Worm (Caenorhabditis elegans) whole organism, midembryonic: ENCODE measurements around the gene col-85.

Experiments
- T22C8.4 ChIP-seq: fragments of 200-800 bp; sonication (Bioruptor generic); IDR thresholded peaks from 2 replicates; pipeline ENCODE4 v1.3.6; 2022; ENCODE audit warnings: missing genetic modification characterization, missing compliant biosample characterization
- cog-1 ChIP-seq: sonication (generic microtip); optimal IDR thresholded peaks from 2 replicates; lab custom pipeline; 2016; ENCODE audit warnings: missing genetic modification characterization, missing compliant biosample characterization
- flt-1 ChIP-seq: fragments of 200-800 bp; sonication (Bioruptor generic); IDR thresholded peaks from 2 replicates; pipeline ENCODE4 v1.3.6; 2022; ENCODE audit warnings: missing genetic modification characterization, missing compliant biosample characterization
- klf-2 ChIP-seq: fragments of 200-800 bp; sonication (Bioruptor generic); conservative IDR thresholded peaks from 2 replicates; pipeline ENCODE4 v1.3.6; 2022; ENCODE audit warnings: missing genetic modification reagents, missing genetic modification characterization, missing compliant biosample characterization
- med-1 ChIP-seq: sonication (generic microtip); optimal IDR thresholded peaks from 2 replicates; lab custom pipeline; 2017; ENCODE audit warnings: missing genetic modification characterization, mild to moderate bottlenecking, missing compliant biosample characterization, antibody characterized with exemption, missing genetic modification reagents; ENCODE audit not compliant: insufficient read depth
- ref-1 ChIP-seq: fragments of 200-800 bp; sonication (Bioruptor generic); conservative IDR thresholded peaks from 2 replicates; pipeline ENCODE4 v1.3.6; 2022; ENCODE audit warnings: missing genetic modification reagents, missing genetic modification characterization, missing compliant biosample characterization
- tab-1 ChIP-seq: fragments of 200-800 bp; sonication (Bioruptor generic); IDR thresholded peaks from 2 replicates; pipeline ENCODE4 v1.3.6; 2022; ENCODE audit warnings: missing genetic modification characterization, missing compliant biosample characterization
- ztf-23 ChIP-seq: fragments of 200-800 bp; sonication (Bioruptor generic); IDR thresholded peaks from 2 replicates; pipeline ENCODE4 v1.3.6; 2022; ENCODE audit warnings: missing genetic modification reagents, missing genetic modification characterization, missing compliant biosample characterization
- ztf-29 ChIP-seq: fragments of 200-800 bp; sonication (Bioruptor generic); IDR thresholded peaks from 2 replicates; pipeline ENCODE4 v1.3.6; 2022; ENCODE audit warnings: missing genetic modification reagents, missing genetic modification characterization, missing compliant biosample characterization

Gene col-85

ce11 chrII:12452754-12453352, 42.0 kb downstream of the col-85 start, which contains the start of the genes sre-35 and sre-33:
Gene sre-35, minus strand, starts transcription at chrII:12452854.
Gene sre-33, plus strand, starts transcription at chrII:12453302.
- TF ChIP-seq T22C8.4 (GFP tag; lab: Robert Waterston, UW): no peak
- TF ChIP-seq klf-2 (GFP tag; lab: Robert Waterston, UW): no peak
- no peak for TF ChIP-seq tab-1 (GFP tag; lab: Robert Waterston, UW)
- TF ChIP-seq ref-1 (GFP tag; lab: Robert Waterston, UW): no peak
- TF ChIP-seq med-1: no peak
- TF ChIP-seq ztf-29 (GFP tag; lab: Robert Waterston, UW): no peak
- no peak for TF ChIP-seq flt-1 (GFP tag; lab: Robert Waterston, UW)
- no peak for TF ChIP-seq ztf-23
- TF ChIP-seq cog-1 (tag; lab: Kevin White, UChicago): no peak

ce11 chrII:12449849-12450248, 45.0 kb downstream of the col-85 start, which contains the start of gene sre-34:
Gene sre-34, plus strand, starts transcription at chrII:12450149.
- TF ChIP-seq tab-1 (GFP tag; lab: Robert Waterston, UW) (no peak), ztf-23 (no peak), klf-2 (GFP tag; lab: Robert Waterston, UW) (no peak), T22C8.4 (GFP tag; lab: Robert Waterston, UW) (no peak), flt-1 (GFP tag; lab: Robert Waterston, UW) (no peak), ref-1 (GFP tag; lab: Robert Waterston, UW) (no peak), med-1 (no peak), cog-1 (tag; lab: Kevin White, UChicago) (no peak), ztf-29 (GFP tag; lab: Robert Waterston, UW) (no peak)

- no peak for TF ChIP-seq ztf-29 (GFP tag; lab: Robert Waterston, UW)
- no peak for TF ChIP-seq med-1
- TF ChIP-seq T22C8.4 (GFP tag; lab: Robert Waterston, UW): no peak
- TF ChIP-seq klf-2 (GFP tag; lab: Robert Waterston, UW): no peak
- TF ChIP-seq flt-1 (GFP tag; lab: Robert Waterston, UW): no peak
- no peak for TF ChIP-seq ztf-23
- no peak for TF ChIP-seq ref-1 (GFP tag; lab: Robert Waterston, UW)
- no peak for TF ChIP-seq cog-1 (tag; lab: Kevin White, UChicago)
- TF ChIP-seq tab-1 (GFP tag; lab: Robert Waterston, UW): no peak
Measured at ce11 chrII:12448241-12448640, 46.7 kb downstream of the col-85 start, which contains the start of gene srh-27. Gene srh-27, plus strand, starts transcription at chrII:12448541.

ce11 chrII:12444679-12445376, 50.1 kb downstream of the col-85 start, which contains the start of the genes W05H5.1 and pitr-6:
Gene W05H5.1, minus strand, starts transcription at chrII:12444779.
Gene pitr-6, plus strand, starts transcription at chrII:12445326.
- no peak for TF ChIP-seq tab-1 (GFP tag; lab: Robert Waterston, UW)
- TF ChIP-seq ztf-29 (GFP tag; lab: Robert Waterston, UW): no peak
- no peak for TF ChIP-seq ref-1 (GFP tag; lab: Robert Waterston, UW)
- no peak for TF ChIP-seq ztf-23
- no peak for TF ChIP-seq klf-2 (GFP tag; lab: Robert Waterston, UW)
- TF ChIP-seq flt-1 (GFP tag; lab: Robert Waterston, UW): no peak
- no peak for TF ChIP-seq cog-1 (tag; lab: Kevin White, UChicago)
- no peak for TF ChIP-seq T22C8.4 (GFP tag; lab: Robert Waterston, UW)
- TF ChIP-seq med-1: no peak
